Fruit fly (Drosophila melanogaster) whole organism, embryonic: ENCODE results near the gene Mrm2.

Source experiments
- Atf-2 ChIP-seq: fragments of 200-800 bp; sonication (Bioruptor generic); optimal IDR thresholded peaks from 2 replicates; lab custom pipeline; 2016; ENCODE audit warnings: missing biosample characterization, missing genetic modification characterization
- Atf3 ChIP-seq: fragments of 200-800 bp; sonication (Bioruptor generic); optimal IDR thresholded peaks from 3 replicates; lab custom pipeline; 2016; ENCODE audit warnings: missing biosample characterization, missing genetic modification characterization
- Atf6 ChIP-seq: fragments of 200-800 bp; sonication (Bioruptor generic); IDR thresholded peaks from 2 replicates; pipeline ENCODE4 v1.3.6; 2022; ENCODE audit warnings: missing biosample characterization, missing genetic modification characterization
- B-H1 ChIP-seq: fragments of 200-800 bp; sonication (Bioruptor generic); IDR thresholded peaks from 3 replicates; pipeline ENCODE4 v1.3.6; 2022; ENCODE audit warnings: missing biosample characterization, missing genetic modification characterization
- CG10147 ChIP-seq: fragments of 200-800 bp; sonication (Bioruptor generic); optimal IDR thresholded peaks from 2 replicates; lab custom pipeline; 2019; ENCODE audit warnings: missing biosample characterization, mild to moderate bottlenecking, missing genetic modification characterization, moderate library complexity
- CG10565 ChIP-seq: fragments of 200-800 bp; sonication (Bioruptor generic); optimal IDR thresholded peaks from 3 replicates; lab custom pipeline; 2016; ENCODE audit warnings: missing biosample characterization, mild to moderate bottlenecking, missing genetic modification characterization
- CG11456 ChIP-seq: fragments of 200-800 bp; sonication (Bioruptor generic); IDR thresholded peaks from 3 replicates; pipeline ENCODE4 v1.3.6; 2022; ENCODE audit warnings: missing biosample characterization, missing genetic modification characterization
- CG11696 ChIP-seq: fragments of 200-800 bp; sonication (Bioruptor generic); IDR thresholded peaks from 2 replicates; pipeline ENCODE4 v1.3.6; 2022; ENCODE audit warnings: missing biosample characterization, missing genetic modification characterization
- CG12299 ChIP-seq: fragments of 200-800 bp; sonication (Bioruptor generic); optimal IDR thresholded peaks from 2 replicates; lab custom pipeline; 2018; ENCODE audit warnings: missing biosample characterization, mild to moderate bottlenecking, missing genetic modification characterization
- CG14965 ChIP-seq: fragments of 200-800 bp; sonication (Bioruptor generic); optimal IDR thresholded peaks from 2 replicates; lab custom pipeline; 2016; ENCODE audit warnings: missing biosample characterization, missing genetic modification characterization, borderline replicate concordance
- CG15269 ChIP-seq: fragments of 200-800 bp; sonication (Bioruptor generic); optimal IDR thresholded peaks from 2 replicates; lab custom pipeline; 2018; ENCODE audit warnings: missing biosample characterization, mild to moderate bottlenecking, missing genetic modification characterization, moderate library complexity
- CG15696 ChIP-seq: fragments of 200-800 bp; sonication (Bioruptor generic); optimal IDR thresholded peaks from 2 replicates; lab custom pipeline; 2019; ENCODE audit warnings: missing biosample characterization, mild to moderate bottlenecking, missing genetic modification characterization, moderate library complexity
- CG1647 ChIP-seq: fragments of 200-800 bp; sonication (Bioruptor generic); optimal IDR thresholded peaks from 3 replicates; lab custom pipeline; 2016; ENCODE audit warnings: missing biosample characterization, missing genetic modification characterization
- CG16779 ChIP-seq: fragments of 200-800 bp; sonication (Bioruptor generic); IDR thresholded peaks from 2 replicates; pipeline ENCODE4 v1.3.6; 2022; ENCODE audit warnings: missing biosample characterization, missing genetic modification characterization
- CG18619 ChIP-seq: fragments of 200-800 bp; sonication (Bioruptor generic); optimal IDR thresholded peaks from 3 replicates; lab custom pipeline; 2017; ENCODE audit warnings: missing biosample characterization, mild to moderate bottlenecking, missing genetic modification characterization
- CG2116 ChIP-seq: fragments of 200-800 bp; sonication (Bioruptor generic); optimal IDR thresholded peaks from 3 replicates; lab custom pipeline; 2018; ENCODE audit warnings: missing biosample characterization, mild to moderate bottlenecking, missing genetic modification characterization
- CG2678 ChIP-seq: fragments of 200-800 bp; sonication (Bioruptor generic); optimal IDR thresholded peaks from 3 replicates; lab custom pipeline; 2019; ENCODE audit warnings: missing biosample characterization, mild to moderate bottlenecking, missing genetic modification characterization, moderate library complexity
- CG31224 ChIP-seq: fragments of 200-800 bp; sonication (Bioruptor generic); IDR thresholded peaks from 2 replicates; pipeline ENCODE4 v1.3.6; 2022; ENCODE audit warnings: missing biosample characterization, missing genetic modification characterization
- CG6654 ChIP-seq: fragments of 200-800 bp; sonication (Bioruptor generic); optimal IDR thresholded peaks from 2 replicates; lab custom pipeline; 2017; ENCODE audit warnings: missing biosample characterization, mild to moderate bottlenecking, missing genetic modification characterization
- CG8359 ChIP-seq: fragments of 200-800 bp; sonication (Bioruptor generic); optimal IDR thresholded peaks from 2 replicates; lab custom pipeline; 2017; ENCODE audit warnings: missing biosample characterization, mild to moderate bottlenecking, missing genetic modification characterization, borderline replicate concordance
- CG9215 ChIP-seq: fragments of 200-800 bp; sonication (Bioruptor generic); IDR thresholded peaks from 2 replicates; pipeline ENCODE4 v1.3.6; 2022; ENCODE audit warnings: missing biosample characterization, missing genetic modification characterization
- CG9932 ChIP-seq: fragments of 200-800 bp; sonication (Bioruptor generic); IDR thresholded peaks from 2 replicates; pipeline ENCODE4 v1.3.6; 2022; ENCODE audit warnings: missing biosample characterization, missing genetic modification characterization
- CoRest ChIP-seq: fragments of 200-800 bp; sonication (Bioruptor generic); optimal IDR thresholded peaks from 3 replicates; lab custom pipeline; 2018; ENCODE audit warnings: missing biosample characterization, mild to moderate bottlenecking, missing genetic modification characterization, moderate library complexity
- Dref ChIP-seq: fragments of 200-800 bp; sonication (Bioruptor generic); IDR thresholded peaks from 2 replicates; pipeline ENCODE4 v1.3.6; 2022; ENCODE audit warnings: missing biosample characterization, missing genetic modification characterization
- Elba2 ChIP-seq: fragments of 200-800 bp; sonication (Bioruptor generic); optimal IDR thresholded peaks from 3 replicates; lab custom pipeline; 2016; ENCODE audit warnings: missing biosample characterization, missing genetic modification characterization
- HmgD ChIP-seq: fragments of 200-800 bp; sonication (Bioruptor generic); optimal IDR thresholded peaks from 3 replicates; lab custom pipeline; 2016; ENCODE audit warnings: missing biosample characterization, missing genetic modification characterization
- Hr39 ChIP-seq: fragments of >200 bp; optimal IDR thresholded peaks from 2 replicates; lab custom pipeline; 2017
- Nf-YB ChIP-seq: fragments of 200-800 bp; sonication (Bioruptor generic); optimal IDR thresholded peaks from 3 replicates; lab custom pipeline; 2019; ENCODE audit warnings: missing biosample characterization, mild to moderate bottlenecking, missing genetic modification characterization, moderate library complexity
- Opbp ChIP-seq: fragments of 200-800 bp; sonication (Bioruptor generic); IDR thresholded peaks from 3 replicates; pipeline ENCODE4 v1.3.6; 2022; ENCODE audit warnings: missing biosample characterization, missing genetic modification characterization; ENCODE audit not compliant: partially characterized antibody
- TFAM ChIP-seq: fragments of 200-800 bp; sonication (Bioruptor generic); optimal IDR thresholded peaks from 2 replicates; lab custom pipeline; 2017; ENCODE audit warnings: missing biosample characterization, missing genetic modification characterization, inconsistent platforms
- Taf1 ChIP-seq: fragments of 200-800 bp; sonication (Bioruptor generic); IDR thresholded peaks from 2 replicates; pipeline ENCODE4 v1.3.6; 2022; ENCODE audit warnings: missing biosample characterization, missing genetic modification characterization
- al ChIP-seq: fragments of 200-800 bp; sonication (Bioruptor generic); IDR thresholded peaks from 2 replicates; pipeline ENCODE4 v1.3.6; 2022; ENCODE audit warnings: missing biosample characterization, missing genetic modification characterization
- ara ChIP-seq: fragments of 200-800 bp; sonication (Bioruptor generic); IDR thresholded peaks from 2 replicates; pipeline ENCODE4 v1.3.6; 2022; ENCODE audit warnings: missing biosample characterization, missing genetic modification characterization
- ase ChIP-seq: fragments of 200-800 bp; sonication (Bioruptor generic); IDR thresholded peaks from 3 replicates; pipeline ENCODE4 v1.3.6; 2022; ENCODE audit warnings: missing biosample characterization, missing genetic modification characterization
- corto ChIP-seq: fragments of 200-800 bp; sonication (Bioruptor generic); optimal IDR thresholded peaks from 2 replicates; lab custom pipeline; 2016; ENCODE audit warnings: missing biosample characterization, mild to moderate bottlenecking, missing genetic modification characterization, moderate library complexity
- cwo ChIP-seq: fragments of 200-800 bp; sonication (Bioruptor generic); optimal IDR thresholded peaks from 3 replicates; lab custom pipeline; 2017; ENCODE audit warnings: missing biosample characterization, missing genetic modification characterization, mild to moderate bottlenecking, moderate library complexity, missing genetic modification reagents
- her ChIP-seq: fragments of 200-800 bp; sonication (Bioruptor generic); optimal IDR thresholded peaks from 2 replicates; lab custom pipeline; 2016; ENCODE audit warnings: missing biosample characterization, missing genetic modification characterization
- hkb ChIP-seq, 2 experiments: fragments of 200-800 bp in 1 of 2; fragments of >200 bp in 1 of 2; sonication (Bioruptor generic) in 1 of 2; IDR thresholded peaks in 1 of 2; optimal IDR thresholded peaks in 1 of 2; 2 replicates each; pipeline versions ENCODE4 v1.3.6 to Lab custom; 2017 to 2022; ENCODE audit warnings: missing biosample characterization in 1 of 2, missing genetic modification characterization in 1 of 2
- ind ChIP-seq: fragments of 200-800 bp; sonication (Bioruptor generic); optimal IDR thresholded peaks from 3 replicates; lab custom pipeline; 2016; ENCODE audit warnings: missing biosample characterization, missing genetic modification characterization
- jumu ChIP-seq: fragments of 200-800 bp; sonication (Bioruptor generic); optimal IDR thresholded peaks from 3 replicates; lab custom pipeline; 2016; ENCODE audit warnings: missing biosample characterization, missing genetic modification characterization
- mam ChIP-seq: fragments of 200-800 bp; sonication (Bioruptor generic); optimal IDR thresholded peaks from 3 replicates; lab custom pipeline; 2016; ENCODE audit warnings: missing biosample characterization, missing genetic modification characterization
- oc ChIP-seq: fragments of 200-800 bp; sonication (Bioruptor generic); optimal IDR thresholded peaks from 2 replicates; lab custom pipeline; 2018; ENCODE audit warnings: missing biosample characterization, mild to moderate bottlenecking, missing genetic modification characterization, moderate library complexity
- org-1 ChIP-seq: fragments of 200-800 bp; sonication (Bioruptor generic); optimal IDR thresholded peaks from 2 replicates; lab custom pipeline; 2017; ENCODE audit warnings: missing biosample characterization, missing genetic modification characterization
- p53 ChIP-seq: fragments of 200-800 bp; sonication (Bioruptor generic); optimal IDR thresholded peaks from 2 replicates; lab custom pipeline; 2016; ENCODE audit warnings: missing biosample characterization, missing genetic modification characterization
- repo ChIP-seq: fragments of 200-800 bp; sonication (Bioruptor generic); optimal IDR thresholded peaks from 2 replicates; lab custom pipeline; 2016; ENCODE audit warnings: missing biosample characterization, missing genetic modification characterization
- row ChIP-seq: fragments of 200-800 bp; sonication (Bioruptor generic); IDR thresholded peaks from 3 replicates; pipeline ENCODE4 v1.3.6; 2022; ENCODE audit warnings: missing biosample characterization, missing genetic modification characterization
- sd ChIP-seq: fragments of 200-800 bp; sonication (Bioruptor generic); optimal IDR thresholded peaks from 3 replicates; lab custom pipeline; 2018; ENCODE audit warnings: missing biosample characterization, mild to moderate bottlenecking, missing genetic modification characterization, moderate library complexity
- slbo ChIP-seq: fragments of 200-800 bp; sonication (Bioruptor generic); IDR thresholded peaks from 2 replicates; pipeline ENCODE4 v1.3.6; 2022; ENCODE audit warnings: missing biosample characterization, missing genetic modification characterization
- slp2 ChIP-seq: fragments of 200-800 bp; sonication (Bioruptor generic); optimal IDR thresholded peaks from 2 replicates; lab custom pipeline; 2016; ENCODE audit warnings: missing biosample characterization, missing genetic modification characterization
- so ChIP-seq: fragments of 200-800 bp; sonication (Bioruptor generic); IDR thresholded peaks from 3 replicates; pipeline ENCODE4 v1.3.6; 2022; ENCODE audit warnings: missing biosample characterization, missing genetic modification characterization
- unc-4 ChIP-seq: fragments of 200-800 bp; sonication (Bioruptor generic); IDR thresholded peaks from 2 replicates; pipeline ENCODE4 v1.3.6; 2022; ENCODE audit warnings: missing biosample characterization, missing genetic modification characterization; ENCODE audit not compliant: partially characterized antibody

Mrm2 gene

dm6 chr3R:19830973-19831372 lies 30.4 kb upstream of the Mrm2 start (continued):
- TF ChIP-seq B-H1 (GFP tag; lab: Robert Waterston, UW) (peak; percentile 53), CG18619 (GFP tag; lab: Kevin White, UChicago) (no peak), CG16779 (GFP tag; lab: Robert Waterston, UW) (no peak), CG1647 (GFP tag; lab: Kevin White, UChicago) (no peak), jumu (GFP tag; lab: Kevin White, UChicago) (peak; percentile 6), CG15696 (tag; lab: Kevin White, UChicago) (peak; percentile 3), al (GFP tag; lab: Robert Waterston, UW) (peak; percentile 64), CG8359 (GFP tag; lab: Kevin White, UChicago) (peak; percentile 7), CG11696 (GFP tag; lab: Robert Waterston, UW) (0 out of 2 replicates have a peak, but pooled peaks have one; percentile 37), Taf1 (GFP tag; lab: Robert Waterston, UW) (peak; percentile 34; the same call in 1 of the 2 replicates), Atf3 (GFP tag; lab: Kevin White, UChicago) (no peak), oc (tag; lab: Kevin White, UChicago) (peak; percentile 85), CoRest (tag; lab: Kevin White, UChicago) (peak; percentile 61), Elba2 (GFP tag; lab: Kevin White, UChicago) (no peak), Nf-YB (peak; percentile 32), CG12299 (tag; lab: Kevin White, UChicago) (peak; percentile 41), CG9932 (no peak; the same call in 1 of the 2 replicates), Dref (no peak), CG9215 (GFP tag; lab: Robert Waterston, UW) (no peak), Atf-2 (GFP tag; lab: Kevin White, UChicago) (no peak), org-1 (GFP tag; lab: Kevin White, UChicago) (peak; percentile 61), CG2116 (GFP tag; lab: Kevin White, UChicago) (no peak), CG31224 (GFP tag; lab: Robert Waterston, UW) (peak; percentile 51; the same call in 1 of the 2 replicates), repo (GFP tag; lab: Kevin White, UChicago) (no peak), Atf6 (GFP tag; lab: Robert Waterston, UW) (peak; percentile 59; the same call in 1 of the 2 replicates), slp2 (GFP tag; lab: Kevin White, UChicago) (peak; percentile 39), Opbp (GFP tag; lab: Robert Waterston, UW) (no peak), slbo (peak; percentile 56), corto (GFP tag; lab: Kevin White, UChicago) (no peak), CG15269 (tag; lab: Kevin White, UChicago) (peak; percentile 85), ind (GFP tag; lab: Kevin White, UChicago) (peak; percentile 50), sd (tag; lab: Kevin White, UChicago) (peak; percentile 32), HmgD (GFP tag; lab: Kevin White, UChicago) (no peak), ara (GFP tag; lab: Robert Waterston, UW) (peak; percentile 72), hkb (optimal IDR thresholded peaks at IDR 0.05; lab: Kevin White, UChicago) (no peak), hkb (GFP tag; IDR thresholded peaks at IDR 0.05; lab: Robert Waterston, UW) (peak; percentile 53), her (GFP tag; lab: Kevin White, UChicago) (peak; percentile 54), CG10565 (GFP tag; lab: Kevin White, UChicago) (no peak), so (GFP tag; lab: Robert Waterston, UW) (0 out of 3 replicates have a peak, but pooled peaks have one; percentile 56), TFAM (no peak), CG6654 (GFP tag; lab: Kevin White, UChicago) (no peak), ase (GFP tag; lab: Robert Waterston, UW) (no peak), CG10147 (GFP tag; lab: Kevin White, UChicago) (peak; percentile 68), CG2678 (tag; lab: Kevin White, UChicago) (peak; percentile 82), CG11456 (GFP tag; lab: Robert Waterston, UW) (no peak), unc-4 (GFP tag; lab: Robert Waterston, UW) (no peak), cwo (GFP tag; lab: Kevin White, UChicago) (peak; percentile 65), CG14965 (no peak), row (GFP tag; lab: Robert Waterston, UW) (peak; percentile 73), p53 (GFP tag; lab: Kevin White, UChicago) (no peak), Hr39 (lab: Kevin White, UChicago) (no peak), mam (GFP tag; lab: Kevin White, UChicago) (peak; percentile 42)
